Fruit fly (Drosophila melanogaster): Measurements from ENCODE around the gene GATAe.
A peak's percentile ranks its signal among the peaks of the same experiment; 100 is the strongest.

Gene GATAe

dm6 chr3R:16004015-16004414 is 4.9 kb upstream of the GATAe start (continued):
- peak; percentile 49; the same call in 1 of the 2 replicates for TF ChIP-seq unc-4 (GFP tag; IDR thresholded peaks at IDR 0.05; ENCODE audit: partially characterized antibody)
- no peak for TF ChIP-seq HLHmδ (GFP tag; optimal IDR thresholded peaks at IDR 0.05)
- TF ChIP-seq CG10321 (GFP tag; IDR thresholded peaks at IDR 0.05): no peak
- TF ChIP-seq Xbp1 (GFP tag; optimal IDR thresholded peaks at IDR 0.05): peak; percentile 27
- no peak for TF ChIP-seq BEAF-32 (GFP tag; optimal IDR thresholded peaks at IDR 0.05)
- TF ChIP-seq CG7372 (GFP tag; IDR thresholded peaks at IDR 0.05): peak; percentile 92
- TF ChIP-seq dati (GFP tag; IDR thresholded peaks at IDR 0.05): no peak
- TF ChIP-seq sug (tag; optimal IDR thresholded peaks at IDR 0.05): no peak
- no peak for TF ChIP-seq Rfx (GFP tag; IDR thresholded peaks at IDR 0.05)
- no peak for TF ChIP-seq Mrtf (GFP tag; IDR thresholded peaks at IDR 0.05)
- peak; percentile 77 for TF ChIP-seq CTCF (GFP tag; optimal IDR thresholded peaks at IDR 0.05)
- no peak for TF ChIP-seq CG7745 (tag; optimal IDR thresholded peaks at IDR 0.05)
- TF ChIP-seq Opbp (GFP tag; IDR thresholded peaks at IDR 0.05; ENCODE audit: partially characterized antibody): peak; percentile 68; the same call in 2 of the 3 replicates
- peak; percentile 63 for TF ChIP-seq CG8359 (GFP tag; optimal IDR thresholded peaks at IDR 0.05; ENCODE audit: borderline replicate concordance)
- no peak for TF ChIP-seq Dp (GFP tag; optimal IDR thresholded peaks at IDR 0.05)
- no peak for TF ChIP-seq Hey (tag; optimal IDR thresholded peaks at IDR 0.05)
- no peak for TF ChIP-seq Mes4 (GFP tag; optimal IDR thresholded peaks at IDR 0.05)
- TF ChIP-seq CG13424 (tag; optimal IDR thresholded peaks at IDR 0.05): no peak
- no peak for TF ChIP-seq CG9797 (GFP tag; optimal IDR thresholded peaks at IDR 0.05)
- TF ChIP-seq CG10959 (GFP tag; IDR thresholded peaks at IDR 0.05): no peak
- peak; percentile 78 for TF ChIP-seq zen2 (GFP tag; IDR thresholded peaks at IDR 0.05; ENCODE audit: partially characterized antibody)
- peak; percentile 19 for TF ChIP-seq Max (GFP tag; optimal IDR thresholded peaks at IDR 0.05)
- TF ChIP-seq cg (GFP tag; optimal IDR thresholded peaks at IDR 0.05): no peak
- TF ChIP-seq pros (GFP tag; optimal IDR thresholded peaks at IDR 0.05): no peak
- peak; percentile 77 for TF ChIP-seq Med (GFP tag)
- peak; percentile 93 for TF ChIP-seq CG13287 (GFP tag; IDR thresholded peaks at IDR 0.05; ENCODE audit: partially characterized antibody)
- no peak for TF ChIP-seq ab (GFP tag; optimal IDR thresholded peaks at IDR 0.05)
- no peak for TF ChIP-seq CG17359 (tag; optimal IDR thresholded peaks at IDR 0.05)
- TF ChIP-seq inv (GFP tag; IDR thresholded peaks at IDR 0.05; ENCODE audit: partially characterized antibody): no peak
- TF ChIP-seq Vsx1 (GFP tag; optimal IDR thresholded peaks at IDR 0.05): no peak
- TF ChIP-seq ERR (GFP tag; optimal IDR thresholded peaks at IDR 0.05): no peak
- TF ChIP-seq sima (GFP tag; optimal IDR thresholded peaks at IDR 0.05): no peak
- no peak for TF ChIP-seq sd (tag; optimal IDR thresholded peaks at IDR 0.05)
- no peak for TF ChIP-seq CG8281 (tag; optimal IDR thresholded peaks at IDR 0.05)
- no peak for TF ChIP-seq CG1602 (GFP tag; optimal IDR thresholded peaks at IDR 0.05)
- TF ChIP-seq lov (optimal IDR thresholded peaks at IDR 0.05): no peak
- TF ChIP-seq lov (GFP tag; IDR thresholded peaks at IDR 0.05): no peak
- TF ChIP-seq Xrp1 (GFP tag; IDR thresholded peaks at IDR 0.05): peak; percentile 67
- TF ChIP-seq az2 (GFP tag; optimal IDR thresholded peaks at IDR 0.05): peak; percentile 5
- no peak for TF ChIP-seq CG30020 (tag; optimal IDR thresholded peaks at IDR 0.05)
- TF ChIP-seq Ravus (GFP tag; IDR thresholded peaks at IDR 0.05): no peak
- TF ChIP-seq sr (GFP tag; IDR thresholded peaks at IDR 0.05): no peak
- TF ChIP-seq Atf3 (GFP tag; optimal IDR thresholded peaks at IDR 0.05): no peak
- TF ChIP-seq CG6813 (GFP tag; optimal IDR thresholded peaks at IDR 0.05): no peak
- TF ChIP-seq gsb (GFP tag; IDR thresholded peaks at IDR 0.05): no peak
- TF ChIP-seq CG18011 (GFP tag; optimal IDR thresholded peaks at IDR 0.05): no peak
- no peak for TF ChIP-seq TFAM (GFP tag; optimal IDR thresholded peaks at IDR 0.05)
- TF ChIP-seq CG10431 (GFP tag; optimal IDR thresholded peaks at IDR 0.05): no peak
- TF ChIP-seq Adf1 (GFP tag; IDR thresholded peaks at IDR 0.05): no peak
- no peak for TF ChIP-seq ac (GFP tag; optimal IDR thresholded peaks at IDR 0.05)
- TF ChIP-seq C15 (GFP tag; IDR thresholded peaks at IDR 0.05): no peak
- no peak for TF ChIP-seq B-H2 (GFP tag; optimal IDR thresholded peaks at IDR 0.05)

All from whole organism, embryonic.